Worm (Caenorhabditis elegans) whole organism, L1 larva: Measurements from ENCODE around the gene sulp-3.

ENCODE experiments used
- C16A3.4 ChIP-seq: fragments of 150-350 bp; optimal IDR thresholded peaks from 2 replicates; lab custom pipeline; 2014; ENCODE audit warnings: missing biosample characterization, missing genetic modification characterization
- aha-1 ChIP-seq: fragments of 150-350 bp; optimal IDR thresholded peaks from 2 replicates; lab custom pipeline; 2014; ENCODE audit warnings: missing biosample characterization, missing genetic modification characterization
- blmp-1 ChIP-seq: fragments of 150-350 bp; optimal IDR thresholded peaks from 2 replicates; lab custom pipeline; 2014; ENCODE audit warnings: missing biosample characterization, missing genetic modification characterization
- ceh-63 ChIP-seq: fragments of 200-800 bp; sonication (Bioruptor generic); optimal IDR thresholded peaks from 2 replicates; lab custom pipeline; 2018; ENCODE audit warnings: mild to moderate bottlenecking, missing genetic modification characterization, missing compliant biosample characterization
- ceh-8 ChIP-seq: fragments of 200-800 bp; sonication (Bioruptor generic); optimal IDR thresholded peaks from 2 replicates; lab custom pipeline; 2018; ENCODE audit warnings: mild to moderate bottlenecking, missing genetic modification characterization, moderate library complexity, missing compliant biosample characterization
- ceh-88 ChIP-seq: fragments of 200-800 bp; sonication (Bioruptor generic); IDR thresholded peaks from 2 replicates; pipeline ENCODE4 v1.3.6; 2022; ENCODE audit warnings: missing genetic modification characterization, missing compliant biosample characterization
- ces-1 ChIP-seq: fragments of 150-350 bp; optimal IDR thresholded peaks from 2 replicates; lab custom pipeline; 2014; ENCODE audit warnings: missing biosample characterization, missing genetic modification reagents, missing genetic modification characterization
- dpl-1 ChIP-seq, 3 experiments: fragments of 150-350 bp in 2 of 3; sonication (generic microtip) in 1 of 3; optimal IDR thresholded peaks; 2 replicates each; lab custom pipeline; 2014 to 2017; ENCODE audit warnings: missing biosample characterization in 3 of 3, missing genetic modification characterization in 3 of 3, missing genetic modification reagents in 3 of 3
- efl-1 ChIP-seq, 4 experiments: fragments of 150-350 bp; optimal IDR thresholded peaks in 3 of 4; peaks in 1 of 4; 1 replicate in 1 of 4; 2 replicates in 3 of 4; lab custom pipeline; 2014; ENCODE audit warnings: missing biosample characterization in 2 of 4, missing genetic modification characterization in 2 of 4, missing genetic modification reagents in 2 of 4
- egl-13 ChIP-seq: sonication (generic microtip); optimal IDR thresholded peaks from 2 replicates; lab custom pipeline; 2016; ENCODE audit warnings: missing genotype, missing genetic modification reagents, missing genetic modification characterization, missing compliant biosample characterization
- egl-27 ChIP-seq, 2 experiments: fragments of 150-350 bp in 1 of 2; sonication (generic microtip); optimal IDR thresholded peaks; 3 replicates each; lab custom pipeline; 2017 to 2018; ENCODE audit warnings: missing biosample characterization in 2 of 2, missing genetic modification characterization in 2 of 2, missing genetic modification reagents in 2 of 2
- elt-2 ChIP-seq: sonication (generic microtip); optimal IDR thresholded peaks from 2 replicates; lab custom pipeline; 2016; ENCODE audit warnings: missing genetic modification characterization, mild to moderate bottlenecking, inconsistent platforms, missing compliant biosample characterization, missing genetic modification reagents
- elt-3 ChIP-seq, 6 experiments: fragments of 150-350 bp in 1 of 6; sonication (generic microtip); optimal IDR thresholded peaks; 2 replicates each; lab custom pipeline; 2017 to 2018; ENCODE audit warnings: missing biosample characterization in 6 of 6, missing genetic modification characterization in 6 of 6, inconsistent platforms in 1 of 6
- fkh-4 ChIP-seq: sonication (generic microtip); optimal IDR thresholded peaks from 2 replicates; lab custom pipeline; 2016; ENCODE audit warnings: missing compliant biosample characterization, missing genetic modification characterization, borderline replicate concordance
- hlh-17 ChIP-seq: fragments of 200-800 bp; sonication (Bioruptor generic); optimal IDR thresholded peaks from 2 replicates; lab custom pipeline; 2018; ENCODE audit warnings: missing genetic modification characterization, mild to moderate bottlenecking, missing compliant biosample characterization, moderate library complexity, borderline replicate concordance
- lin-14 ChIP-seq: fragments of 200-800 bp; sonication (Bioruptor generic); optimal IDR thresholded peaks from 2 replicates; lab custom pipeline; 2018; ENCODE audit warnings: mild to moderate bottlenecking, missing genetic modification characterization, moderate library complexity, missing compliant biosample characterization
- lin-35 ChIP-seq, 2 experiments: fragments of 150-350 bp; optimal IDR thresholded peaks; 2 replicates each; lab custom pipeline; 2014; ENCODE audit warnings: missing biosample characterization in 2 of 2, missing genetic modification characterization in 2 of 2, missing genetic modification reagents in 2 of 2
- lin-39 ChIP-seq: fragments of 150-350 bp; optimal IDR thresholded peaks from 2 replicates; lab custom pipeline; 2014; ENCODE audit warnings: missing biosample characterization, missing genetic modification reagents, missing genetic modification characterization
- mef-2 ChIP-seq: fragments of 150-350 bp; optimal IDR thresholded peaks from 2 replicates; lab custom pipeline; 2014; ENCODE audit warnings: missing biosample characterization, missing genetic modification characterization
- mep-1 ChIP-seq: fragments of 150-350 bp; optimal IDR thresholded peaks from 2 replicates; lab custom pipeline; 2014; ENCODE audit warnings: missing biosample characterization, missing genetic modification characterization
- nhr-19 ChIP-seq: fragments of 200-800 bp; sonication (Bioruptor generic); conservative IDR thresholded peaks from 2 replicates; pipeline ENCODE4 v1.3.6; 2022; ENCODE audit warnings: missing genetic modification characterization, missing compliant biosample characterization
- nhr-20 ChIP-seq: sonication (generic microtip); optimal IDR thresholded peaks from 2 replicates; lab custom pipeline; 2016; ENCODE audit warnings: mild to moderate bottlenecking, missing genetic modification characterization, missing compliant biosample characterization
- nhr-237 ChIP-seq: fragments of 150-350 bp; optimal IDR thresholded peaks from 2 replicates; lab custom pipeline; 2014; ENCODE audit warnings: missing biosample characterization, missing genetic modification characterization
- nhr-47 ChIP-seq: sonication (generic microtip); optimal IDR thresholded peaks from 2 replicates; lab custom pipeline; 2016; ENCODE audit warnings: mild to moderate bottlenecking, missing genetic modification characterization, moderate library complexity, missing compliant biosample characterization
- nhr-71 ChIP-seq: sonication (generic microtip); optimal IDR thresholded peaks from 2 replicates; lab custom pipeline; 2016; ENCODE audit warnings: mild to moderate bottlenecking, missing genetic modification characterization, moderate library complexity, missing compliant biosample characterization
- nhr-85 ChIP-seq: sonication (generic microtip); peaks from one replicate; lab custom pipeline; 2016; ENCODE audit warnings: missing genetic modification characterization, inconsistent platforms, missing compliant biosample characterization
- nhr-90 ChIP-seq: sonication (generic microtip); optimal IDR thresholded peaks from 2 replicates; lab custom pipeline; 2016; ENCODE audit warnings: mild to moderate bottlenecking, missing genetic modification characterization, missing compliant biosample characterization; ENCODE audit not compliant: poor library complexity
- pax-3 ChIP-seq: fragments of 200-800 bp; sonication (Bioruptor generic); optimal IDR thresholded peaks from 2 replicates; lab custom pipeline; 2018; ENCODE audit warnings: mild to moderate bottlenecking, missing genetic modification characterization, moderate library complexity, missing compliant biosample characterization
- rnt-1 ChIP-seq: sonication (generic microtip); optimal IDR thresholded peaks from 2 replicates; lab custom pipeline; 2016; ENCODE audit warnings: mild to moderate bottlenecking, missing genetic modification characterization, moderate library complexity, missing compliant biosample characterization
- snu-23 ChIP-seq: sonication (generic microtip); optimal IDR thresholded peaks from 2 replicates; lab custom pipeline; 2016; ENCODE audit warnings: missing genetic modification characterization, missing compliant biosample characterization
- sptf-1 ChIP-seq: fragments of 150-350 bp; optimal IDR thresholded peaks from 2 replicates; lab custom pipeline; 2014; ENCODE audit warnings: missing biosample characterization, missing genetic modification characterization
- sup-37 ChIP-seq: fragments of 200-800 bp; sonication (Bioruptor generic); optimal IDR thresholded peaks from 2 replicates; lab custom pipeline; 2018; ENCODE audit warnings: mild to moderate bottlenecking, missing genetic modification characterization, missing compliant biosample characterization
- swsn-7 ChIP-seq: sonication (generic microtip); optimal IDR thresholded peaks from 2 replicates; lab custom pipeline; 2016; ENCODE audit warnings: missing genetic modification characterization, missing compliant biosample characterization
- tlp-1 ChIP-seq: fragments of 150-350 bp; optimal IDR thresholded peaks from 2 replicates; lab custom pipeline; 2014; ENCODE audit warnings: missing biosample characterization, missing genetic modification characterization
- unc-130 ChIP-seq: fragments of 150-350 bp; optimal IDR thresholded peaks from 2 replicates; lab custom pipeline; 2017; ENCODE audit warnings: missing biosample characterization, missing genetic modification characterization, inconsistent platforms
- unc-30 ChIP-seq: sonication (generic microtip); optimal IDR thresholded peaks from 2 replicates; lab custom pipeline; 2017; ENCODE audit warnings: missing biosample characterization, missing genetic modification characterization
- unc-62 ChIP-seq: fragments of 150-350 bp; optimal IDR thresholded peaks from 2 replicates; lab custom pipeline; 2014; ENCODE audit warnings: missing biosample characterization, missing genetic modification reagents, missing genetic modification characterization
- unc-86 ChIP-seq: sonication (generic microtip); optimal IDR thresholded peaks from 2 replicates; lab custom pipeline; 2016; ENCODE audit warnings: missing genetic modification characterization, missing compliant biosample characterization
- vab-15 ChIP-seq: sonication (generic microtip); optimal IDR thresholded peaks from 2 replicates; lab custom pipeline; 2017; ENCODE audit warnings: missing genotype, mild to moderate bottlenecking, missing genetic modification characterization, missing compliant biosample characterization
- zag-1 ChIP-seq: fragments of 150-350 bp; optimal IDR thresholded peaks from 2 replicates; lab custom pipeline; 2014; ENCODE audit warnings: missing biosample characterization, missing genetic modification characterization
- ztf-11 ChIP-seq, 2 experiments: sonication (generic microtip); optimal IDR thresholded peaks; 2 replicates each; lab custom pipeline; 2016 to 2017; ENCODE audit warnings: missing genetic modification characterization in 2 of 2, missing biosample characterization in 1 of 2, missing compliant biosample characterization in 1 of 2
- ztf-4 ChIP-seq: fragments of 150-350 bp; optimal IDR thresholded peaks from 2 replicates; lab custom pipeline; 2014; ENCODE audit warnings: missing biosample characterization, missing genetic modification characterization

sulp-3 gene

ce11 chrX:8384642-8385181, 23.5 kb downstream of the sulp-3 start, which contains the start of gene F41D9.2:
TSS of gene F41D9.2 (minus strand) at chrX:8384945.
- TF ChIP-seq swsn-7 (tag; lab: Kevin White, UChicago) (no peak), ceh-8 (GFP tag; lab: Kevin White, UChicago) (no peak), elt-3 (tag; optimal IDR thresholded peaks at IDR 0.05; lab: Kevin White, UChicago) (peak in 2 of 6 experiments; percentile 7 to 30), ceh-63 (GFP tag; lab: Kevin White, UChicago) (no peak), mep-1 (tag; lab: Kevin White, UChicago) (peak; percentile 35), snu-23 (GFP tag; lab: Kevin White, UChicago) (peak; percentile 24), elt-2 (tag; lab: Kevin White, UChicago) (no peak), ces-1 (GFP tag; lab: Kevin White, UChicago) (no peak), mef-2 (tag; lab: Kevin White, UChicago) (no peak), lin-14 (GFP tag; lab: Kevin White, UChicago) (peak; percentile 22), nhr-20 (tag; lab: Kevin White, UChicago) (peak; percentile 8), blmp-1 (tag; lab: Kevin White, UChicago) (peak; percentile 61), unc-86 (no peak), nhr-85 (tag; lab: Kevin White, UChicago) (peak; percentile 80), sptf-1 (tag; lab: Kevin White, UChicago) (no peak), efl-1 (optimal IDR thresholded peaks at IDR 0.05; lab: Kevin White, UChicago) (no peak), efl-1 (GFP tag; optimal IDR thresholded peaks at IDR 0.05 in 1 of 2; lab: Kevin White, UChicago) (peak in 1 of 2 experiments; percentile 44)

ce11 chrX:8381651-8382050, 26.5 kb downstream of the sulp-3 start:
- TF ChIP-seq aha-1: no peak
- TF ChIP-seq efl-1 (optimal IDR thresholded peaks at IDR 0.05; lab: Kevin White, UChicago): no peak
- peak in 1 of 2 experiments; percentile 87 for TF ChIP-seq efl-1 (GFP tag; optimal IDR thresholded peaks at IDR 0.05 in 1 of 2; lab: Kevin White, UChicago)
- TF ChIP-seq fkh-4: no peak
- 0 out of 2 replicates have a peak, but pooled peaks have one; percentile 17 for TF ChIP-seq ceh-88
- peak; percentile 7 for TF ChIP-seq nhr-47 (tag; lab: Kevin White, UChicago)
- TF ChIP-seq rnt-1 (tag; lab: Kevin White, UChicago): peak; percentile 29
- no peak for TF ChIP-seq hlh-17 (GFP tag; lab: Kevin White, UChicago)
- peak; percentile 46 for TF ChIP-seq snu-23 (GFP tag; lab: Kevin White, UChicago)
- TF ChIP-seq lin-35 (GFP tag; optimal IDR thresholded peaks at IDR 0.05; lab: Kevin White, UChicago): peak in 1 of 2 experiments; percentile 46
- no peak for TF ChIP-seq ztf-11 (tag; optimal IDR thresholded peaks at IDR 0.05; lab: Kevin White, UChicago)
- no peak for TF ChIP-seq swsn-7 (tag; lab: Kevin White, UChicago)
- TF ChIP-seq tlp-1 (tag; lab: Kevin White, UChicago): no peak
- peak; percentile 1 for TF ChIP-seq lin-14 (GFP tag; lab: Kevin White, UChicago)
- TF ChIP-seq nhr-90 (tag; lab: Kevin White, UChicago): no peak
- peak; percentile 22 for TF ChIP-seq nhr-20 (tag; lab: Kevin White, UChicago)
- peak; percentile 27; the same call in 1 of the 2 replicates for TF ChIP-seq nhr-19 (GFP tag; lab: Robert Waterston, UW)
- TF ChIP-seq zag-1 (tag; lab: Kevin White, UChicago): no peak
- peak; percentile 36 for TF ChIP-seq nhr-71 (tag; lab: Kevin White, UChicago)
- no peak for TF ChIP-seq mep-1 (tag; lab: Kevin White, UChicago)
- TF ChIP-seq, all 84 proteins: peak for 10

- TF ChIP-seq elt-3 (tag; optimal IDR thresholded peaks at IDR 0.05; lab: Kevin White, UChicago) (no peak), pax-3 (tag; lab: Kevin White, UChicago) (peak; percentile 55), lin-35 (GFP tag; optimal IDR thresholded peaks at IDR 0.05; lab: Kevin White, UChicago) (peak in 1 of 2 experiments; percentile 10), unc-62 (GFP tag; lab: Kevin White, UChicago) (no peak), aha-1 (no peak), egl-27 (tag; optimal IDR thresholded peaks at IDR 0.05; lab: Kevin White, UChicago) (no peak), fkh-4 (no peak), egl-13 (tag; lab: Kevin White, UChicago) (peak; percentile 40), unc-30 (tag; lab: Kevin White, UChicago) (no peak), ceh-63 (GFP tag; lab: Kevin White, UChicago) (no peak), efl-1 (optimal IDR thresholded peaks at IDR 0.05; lab: Kevin White, UChicago) (peak; percentile 6 to 46), efl-1 (GFP tag; optimal IDR thresholded peaks at IDR 0.05 in 1 of 2; lab: Kevin White, UChicago) (no peak), C16A3.4 (tag; lab: Kevin White, UChicago) (no peak), lin-39 (no peak), blmp-1 (tag; lab: Kevin White, UChicago) (no peak), dpl-1 (GFP tag; optimal IDR thresholded peaks at IDR 0.05; lab: Kevin White, UChicago) (peak in 1 of 3 experiments; percentile 7), vab-15 (no peak), nhr-237 (no peak), nhr-47 (tag; lab: Kevin White, UChicago) (peak; percentile 57), sup-37 (GFP tag; lab: Kevin White, UChicago) (no peak), nhr-90 (tag; lab: Kevin White, UChicago) (no peak), ztf-4 (tag; lab: Kevin White, UChicago) (no peak), tlp-1 (tag; lab: Kevin White, UChicago) (no peak), mef-2 (tag; lab: Kevin White, UChicago) (no peak), nhr-71 (tag; lab: Kevin White, UChicago) (peak; percentile 66), unc-130 (tag; lab: Kevin White, UChicago) (no peak), rnt-1 (tag; lab: Kevin White, UChicago) (no peak)
These were observed 29.9 kb downstream of the sulp-3 start, which contains the start of gene tbc-18 for ce11 chrX:8378312-8378711. TSS of gene tbc-18 (plus strand) at chrX:8378557.
